Fruit fly (Drosophila melanogaster) whole organism, embryonic: ENCODE results near the gene CG7728.

Experiments
- Awh ChIP-seq: fragments of 200-800 bp; sonication (Bioruptor generic); IDR thresholded peaks from 2 replicates; pipeline ENCODE4, ENCODE4 v1.3.6; 2022; ENCODE audit warnings: missing biosample characterization, missing genetic modification characterization
- B-H1 ChIP-seq: fragments of 200-800 bp; sonication (Bioruptor generic); IDR thresholded peaks from 3 replicates; pipeline ENCODE4 v1.3.6; 2022; ENCODE audit warnings: missing biosample characterization, missing genetic modification characterization
- CG1024 ChIP-seq: fragments of 200-800 bp; sonication (Bioruptor generic); IDR thresholded peaks from 2 replicates; pipeline ENCODE4 v1.3.6; 2022; ENCODE audit warnings: missing biosample characterization, missing genetic modification characterization
- CG10462 ChIP-seq: fragments of 200-800 bp; sonication (Bioruptor generic); optimal IDR thresholded peaks from 2 replicates; lab custom pipeline; 2016; ENCODE audit warnings: missing biosample characterization, missing genetic modification characterization
- CG1603 ChIP-seq: fragments of 200-800 bp; sonication (Bioruptor generic); optimal IDR thresholded peaks from 2 replicates; lab custom pipeline; 2019; ENCODE audit warnings: missing biosample characterization, mild to moderate bottlenecking, missing genetic modification characterization, moderate library complexity
- CG1647 ChIP-seq: fragments of 200-800 bp; sonication (Bioruptor generic); optimal IDR thresholded peaks from 3 replicates; lab custom pipeline; 2016; ENCODE audit warnings: missing biosample characterization, missing genetic modification characterization
- CG17612 ChIP-seq: fragments of 200-800 bp; sonication (Bioruptor generic); IDR thresholded peaks from 2 replicates; pipeline ENCODE4 v1.3.6; 2022; ENCODE audit warnings: missing biosample characterization, missing genetic modification characterization
- CG18476 ChIP-seq: fragments of 200-800 bp; sonication (Bioruptor generic); optimal IDR thresholded peaks from 2 replicates; lab custom pipeline; 2016; ENCODE audit warnings: missing biosample characterization, mild to moderate bottlenecking, missing genetic modification characterization
- CG2120 ChIP-seq: fragments of 200-800 bp; sonication (Bioruptor generic); optimal IDR thresholded peaks from 3 replicates; lab custom pipeline; 2016; ENCODE audit warnings: missing biosample characterization, missing genetic modification characterization
- CG32767 ChIP-seq: fragments of 200-800 bp; sonication (Bioruptor generic); IDR thresholded peaks from 2 replicates; pipeline ENCODE4 v1.3.6; 2022; ENCODE audit warnings: missing biosample characterization, missing genetic modification characterization
- CG3281 ChIP-seq: fragments of 200-800 bp; sonication (Bioruptor generic); optimal IDR thresholded peaks from 3 replicates; lab custom pipeline; 2017; ENCODE audit warnings: missing biosample characterization, mild to moderate bottlenecking, missing genetic modification characterization
- CG4328 ChIP-seq: fragments of 200-800 bp; sonication (Bioruptor generic); optimal IDR thresholded peaks from 3 replicates; lab custom pipeline; 2017; ENCODE audit warnings: missing biosample characterization, missing genetic modification reagents, missing genetic modification characterization
- CG6854 ChIP-seq: fragments of 200-800 bp; sonication (Bioruptor generic); optimal IDR thresholded peaks from 3 replicates; lab custom pipeline; 2017; ENCODE audit warnings: missing biosample characterization, mild to moderate bottlenecking, missing genetic modification characterization
- CG7357 ChIP-seq: fragments of 200-800 bp; sonication (Bioruptor generic); IDR thresholded peaks from 3 replicates; pipeline ENCODE4 v1.3.6; 2022; ENCODE audit warnings: missing biosample characterization, missing genetic modification characterization
- CG8281 ChIP-seq: fragments of 200-800 bp; sonication (Bioruptor generic); optimal IDR thresholded peaks from 2 replicates; lab custom pipeline; 2018; ENCODE audit warnings: missing biosample characterization, mild to moderate bottlenecking, missing genetic modification characterization, moderate library complexity
- CG9609 ChIP-seq: fragments of 200-800 bp; sonication (Bioruptor generic); optimal IDR thresholded peaks from 3 replicates; lab custom pipeline; 2016; ENCODE audit warnings: missing biosample characterization, missing genetic modification characterization
- CTCF ChIP-seq: fragments of 200-800 bp; sonication (Bioruptor generic); optimal IDR thresholded peaks from 2 replicates; lab custom pipeline; 2017; ENCODE audit warnings: missing biosample characterization, mild to moderate bottlenecking, missing genetic modification characterization, moderate library complexity
- Dip2 ChIP-seq: fragments of 200-800 bp; sonication (Bioruptor generic); IDR thresholded peaks from 2 replicates; pipeline ENCODE4 v1.3.6; 2022; ENCODE audit warnings: missing biosample characterization, missing genetic modification characterization
- Doc2 ChIP-seq: fragments of 200-800 bp; sonication (Bioruptor generic); IDR thresholded peaks from 2 replicates; pipeline ENCODE4 v1.3.6; 2022; ENCODE audit warnings: missing biosample characterization, missing genetic modification characterization
- E2f2 ChIP-seq: fragments of 200-800 bp; sonication (Bioruptor generic); IDR thresholded peaks from 2 replicates; pipeline ENCODE4 v1.3.6; 2022; ENCODE audit warnings: missing biosample characterization, missing genetic modification characterization
- Fer2 ChIP-seq: fragments of 200-800 bp; sonication (Bioruptor generic); optimal IDR thresholded peaks from 2 replicates; lab custom pipeline; 2018; ENCODE audit warnings: missing biosample characterization, mild to moderate bottlenecking, missing genetic modification characterization, moderate library complexity
- Fer3 ChIP-seq: fragments of 200-800 bp; sonication (Bioruptor generic); optimal IDR thresholded peaks from 2 replicates; lab custom pipeline; 2018; ENCODE audit warnings: missing biosample characterization, mild to moderate bottlenecking, missing genetic modification characterization, moderate library complexity
- H2.0 ChIP-seq: fragments of 200-800 bp; sonication (Bioruptor generic); IDR thresholded peaks from 2 replicates; pipeline ENCODE4 v1.3.6; 2022; ENCODE audit warnings: missing biosample characterization, missing genetic modification characterization
- HLHmδ ChIP-seq: fragments of 200-800 bp; sonication (Bioruptor generic); optimal IDR thresholded peaks from 2 replicates; lab custom pipeline; 2018; ENCODE audit warnings: missing biosample characterization, mild to moderate bottlenecking, missing genetic modification characterization, moderate library complexity
- Hmr ChIP-seq: fragments of 200-800 bp; sonication (Bioruptor generic); optimal IDR thresholded peaks from 3 replicates; lab custom pipeline; 2017; ENCODE audit warnings: mild to moderate bottlenecking, missing biosample characterization, missing genetic modification reagents, missing genetic modification characterization
- Hr39 ChIP-seq: fragments of >200 bp; optimal IDR thresholded peaks from 2 replicates; lab custom pipeline; 2017
- NFAT ChIP-seq: fragments of 200-800 bp; sonication (Bioruptor generic); IDR thresholded peaks from 2 replicates; pipeline ENCODE4 v1.3.6; 2022; ENCODE audit warnings: missing biosample characterization, missing genetic modification characterization
- Rfx ChIP-seq: fragments of 200-800 bp; sonication (Bioruptor generic); IDR thresholded peaks from 2 replicates; pipeline ENCODE4 v1.3.6; 2022; ENCODE audit warnings: missing biosample characterization, missing genetic modification characterization
- Spps ChIP-seq: fragments of 200-800 bp; sonication (Bioruptor generic); optimal IDR thresholded peaks from 2 replicates; lab custom pipeline; 2018; ENCODE audit warnings: missing biosample characterization, mild to moderate bottlenecking, missing genetic modification characterization
- ato ChIP-seq: fragments of 200-800 bp; sonication (Bioruptor generic); IDR thresholded peaks from 2 replicates; pipeline ENCODE4 v1.3.6; 2022; ENCODE audit warnings: missing biosample characterization, missing genetic modification characterization; ENCODE audit not compliant: partially characterized antibody
- crp ChIP-seq, 2 experiments: fragments of 200-800 bp; sonication (Bioruptor generic); optimal IDR thresholded peaks; 2 replicates in 1 of 2; 3 replicates in 1 of 2; lab custom pipeline; 2017; ENCODE audit warnings: missing biosample characterization in 2 of 2, missing genetic modification characterization in 2 of 2, mild to moderate bottlenecking in 1 of 2, moderate library complexity in 1 of 2
- da ChIP-seq: fragments of 200-800 bp; sonication (Bioruptor generic); optimal IDR thresholded peaks from 2 replicates; lab custom pipeline; 2016; ENCODE audit warnings: missing biosample characterization, missing genetic modification characterization
- danr ChIP-seq: fragments of 200-800 bp; sonication (Bioruptor generic); IDR thresholded peaks from 2 replicates; pipeline ENCODE4 v1.3.6; 2022; ENCODE audit warnings: missing biosample characterization, missing genetic modification characterization
- fd102C ChIP-seq: fragments of 200-800 bp; sonication (Bioruptor generic); optimal IDR thresholded peaks from 2 replicates; lab custom pipeline; 2018; ENCODE audit warnings: missing biosample characterization, mild to moderate bottlenecking, missing genetic modification characterization, moderate library complexity
- ftz-f1 ChIP-seq: fragments of 200-800 bp; sonication (Bioruptor generic); optimal IDR thresholded peaks from 2 replicates; lab custom pipeline; 2016; ENCODE audit warnings: missing biosample characterization, missing genetic modification characterization
- gsb-n ChIP-seq: fragments of 200-800 bp; sonication (Bioruptor generic); optimal IDR thresholded peaks from 3 replicates; lab custom pipeline; 2018; ENCODE audit warnings: missing biosample characterization, mild to moderate bottlenecking, missing genetic modification characterization
- hth ChIP-seq: fragments of >200 bp; optimal IDR thresholded peaks from 2 replicates; lab custom pipeline; 2017; ENCODE audit warnings: inconsistent platforms
- ind ChIP-seq: fragments of 200-800 bp; sonication (Bioruptor generic); optimal IDR thresholded peaks from 3 replicates; lab custom pipeline; 2016; ENCODE audit warnings: missing biosample characterization, missing genetic modification characterization
- lmd ChIP-seq: fragments of 200-800 bp; sonication (Bioruptor generic); IDR thresholded peaks from 2 replicates; pipeline ENCODE4 v1.3.6; 2022; ENCODE audit warnings: missing biosample characterization, missing genetic modification characterization
- lola ChIP-seq, 3 experiments: fragments of >200 bp in 2 of 3; fragments of 200-800 bp in 1 of 3; sonication (Bioruptor generic) in 1 of 3; optimal IDR thresholded peaks; 2 replicates each; lab custom pipeline; 2017 to 2019; ENCODE audit warnings: missing biosample characterization in 3 of 3, missing genetic modification characterization in 3 of 3, mild to moderate bottlenecking in 1 of 3, moderate library complexity in 1 of 3
- mam ChIP-seq: fragments of 200-800 bp; sonication (Bioruptor generic); optimal IDR thresholded peaks from 3 replicates; lab custom pipeline; 2016; ENCODE audit warnings: missing biosample characterization, missing genetic modification characterization
- prd ChIP-seq, 3 experiments: fragments of >200 bp in 2 of 3; fragments of 200-800 bp in 1 of 3; sonication (Bioruptor generic) in 1 of 3; optimal IDR thresholded peaks in 2 of 3; IDR thresholded peaks in 1 of 3; 2 replicates in 2 of 3; 3 replicates in 1 of 3; pipeline versions ENCODE4 v1.3.6 to Lab custom; 2017 to 2022; ENCODE audit warnings: missing biosample characterization in 1 of 3, missing genetic modification characterization in 1 of 3
- shn ChIP-seq: fragments of 200-800 bp; sonication (Bioruptor generic); optimal IDR thresholded peaks from 3 replicates; lab custom pipeline; 2016; ENCODE audit warnings: missing biosample characterization, missing genetic modification characterization
- sr ChIP-seq: fragments of 200-800 bp; sonication (Bioruptor generic); IDR thresholded peaks from 3 replicates; pipeline ENCODE4 v1.3.6; 2022; ENCODE audit warnings: missing biosample characterization, missing genetic modification characterization
- tll ChIP-seq, 2 experiments: fragments of 200-800 bp in 1 of 2; fragments of >200 bp in 1 of 2; sonication (Bioruptor generic) in 1 of 2; optimal IDR thresholded peaks; 2 replicates each; lab custom pipeline; 2017 to 2019; ENCODE audit warnings: missing biosample characterization in 2 of 2, missing genetic modification characterization in 2 of 2, mild to moderate bottlenecking in 1 of 2, moderate library complexity in 1 of 2
- twi ChIP-seq: fragments of 200-800 bp; optimal IDR thresholded peaks from 2 replicates; lab custom pipeline; 2019; ENCODE audit warnings: missing biosample characterization, mild to moderate bottlenecking, missing genetic modification characterization, moderate library complexity
- yki ChIP-seq: fragments of >200 bp; optimal IDR thresholded peaks from 3 replicates; lab custom pipeline; 2018
- z ChIP-seq: fragments of 200-800 bp; sonication (Bioruptor generic); IDR thresholded peaks from 3 replicates; pipeline ENCODE4 v1.3.6; 2022; ENCODE audit warnings: missing biosample characterization, missing genetic modification characterization
- zen ChIP-seq: fragments of 200-800 bp; sonication (Bioruptor generic); optimal IDR thresholded peaks from 3 replicates; lab custom pipeline; 2018; ENCODE audit warnings: missing biosample characterization, mild to moderate bottlenecking, missing genetic modification characterization, moderate library complexity
- zfh2 ChIP-seq: fragments of 200-800 bp; sonication (Bioruptor generic); optimal IDR thresholded peaks from 2 replicates; lab custom pipeline; 2016; ENCODE audit warnings: missing biosample characterization, missing genetic modification characterization

CG7728 gene

dm6 chr3L:17012017-17012719 is 4.2 kb upstream of the CG7728 start, which contains the start of gene CG3764 (continued):
- TF ChIP-seq ato (GFP tag; lab: Robert Waterston, UW) (no peak), H2.0 (GFP tag; lab: Robert Waterston, UW) (peak; percentile 43; the same call in 1 of the 2 replicates), E2f2 (GFP tag; lab: Robert Waterston, UW) (peak; percentile 84), Doc2 (GFP tag; lab: Robert Waterston, UW) (no peak), z (GFP tag; lab: Robert Waterston, UW) (peak; percentile 45; the same call in 1 of the 3 replicates), HLHmδ (peak; percentile 94), Spps (tag; lab: Kevin White, UChicago) (peak; percentile 44), ind (peak; percentile 41), CG32767 (GFP tag; lab: Robert Waterston, UW) (peak; percentile 88), CG17612 (0 out of 2 replicates have a peak, but pooled peaks have one; percentile 17), lola (GFP tag; optimal IDR thresholded peaks at IDR 0.05; lab: Kevin White, UChicago) (peak in 1 of 3 experiments; percentile 54), CG7357 (0 out of 3 replicates have a peak, but pooled peaks have one; percentile 31), CG1603 (tag; lab: Kevin White, UChicago) (peak; percentile 92), CTCF (GFP tag; lab: Kevin White, UChicago) (peak; percentile 64), CG2120 (peak; percentile 42), Fer3 (tag; lab: Kevin White, UChicago) (peak; percentile 69), CG18476 (GFP tag; lab: Kevin White, UChicago) (peak; percentile 37), ftz-f1 (GFP tag; lab: Kevin White, UChicago) (peak; percentile 85), NFAT (GFP tag; lab: Robert Waterston, UW) (0 out of 2 replicates have a peak, but pooled peaks have one; percentile 6), Dip2 (no peak), danr (GFP tag; lab: Robert Waterston, UW) (peak; percentile 42; the same call in 1 of the 2 replicates), CG1024 (GFP tag; lab: Robert Waterston, UW) (peak; percentile 68; the same call in 1 of the 2 replicates), shn (GFP tag; lab: Kevin White, UChicago) (peak; percentile 60), fd102C (peak; percentile 86), Awh (GFP tag; lab: Robert Waterston, UW) (peak; percentile 76), crp (GFP tag; optimal IDR thresholded peaks at IDR 0.05; lab: Kevin White, UChicago) (peak in 1 of 2 experiments; percentile 61), CG6854 (peak; percentile 81), gsb-n (tag; lab: Kevin White, UChicago) (peak; percentile 44), CG1647 (GFP tag; lab: Kevin White, UChicago) (peak; percentile 56), B-H1 (GFP tag; lab: Robert Waterston, UW) (peak; percentile 24; the same call in 1 of the 3 replicates), prd (optimal IDR thresholded peaks at IDR 0.05; lab: Kevin White, UChicago) (no peak), prd (GFP tag; IDR thresholded peaks at IDR 0.05; lab: Robert Waterston, UW) (0 out of 3 replicates have a peak, but pooled peaks have one; percentile 26), CG9609 (GFP tag; lab: Kevin White, UChicago) (peak; percentile 63), hth (no peak), CG4328 (GFP tag; lab: Kevin White, UChicago) (peak; percentile 90), zen (tag; lab: Kevin White, UChicago) (peak; percentile 46), mam (GFP tag; lab: Kevin White, UChicago) (peak; percentile 53), lmd (GFP tag; lab: Robert Waterston, UW) (peak; percentile 45; the same call in 1 of the 2 replicates), CG8281 (peak; percentile 60), CG3281 (GFP tag; lab: Kevin White, UChicago) (peak; percentile 79), yki (lab: Kevin White, UChicago) (no peak), zfh2 (peak; percentile 23), CG10462 (GFP tag; lab: Kevin White, UChicago) (peak; percentile 37), Fer2 (tag; lab: Kevin White, UChicago) (peak; percentile 67), twi (tag; lab: Kevin White, UChicago) (peak; percentile 49), da (peak; percentile 72), tll (GFP tag; optimal IDR thresholded peaks at IDR 0.05; lab: Kevin White, UChicago) (peak in 1 of 2 experiments; percentile 92), Hmr (GFP tag; lab: Kevin White, UChicago) (peak; percentile 88), Rfx (GFP tag; lab: Robert Waterston, UW) (peak; percentile 72), sr (GFP tag; lab: Robert Waterston, UW) (peak; percentile 65; the same call in 1 of the 3 replicates), Hr39 (lab: Kevin White, UChicago) (no peak)
